Fruit fly (Drosophila melanogaster) whole organism, prepupa: ENCODE results near the gene CG5815.
A peak's percentile ranks its signal among the peaks of the same experiment; 100 is the strongest.

Experiments
- CG10631 ChIP-seq: fragments of 200-800 bp; sonication (Bioruptor generic); optimal IDR thresholded peaks from 2 replicates; lab custom pipeline; 2016; ENCODE audit warnings: missing biosample characterization, missing genetic modification characterization
- CG10669 ChIP-seq: fragments of 200-800 bp; sonication (Bioruptor generic); optimal IDR thresholded peaks from 3 replicates; lab custom pipeline; 2018; ENCODE audit warnings: missing biosample characterization, mild to moderate bottlenecking, missing genetic modification characterization, moderate library complexity
- CG11294 ChIP-seq: fragments of 200-800 bp; sonication (Bioruptor generic); IDR thresholded peaks from 2 replicates; pipeline ENCODE4 v1.3.6; 2022; ENCODE audit warnings: missing biosample characterization, missing genetic modification characterization
- CG11762 ChIP-seq: fragments of 200-800 bp; sonication (Bioruptor generic); optimal IDR thresholded peaks from 3 replicates; lab custom pipeline; 2016; ENCODE audit warnings: missing biosample characterization, missing genetic modification characterization; ENCODE audit not compliant: insufficient read depth
- CG1621 ChIP-seq: fragments of 200-800 bp; sonication (Bioruptor generic); optimal IDR thresholded peaks from 3 replicates; lab custom pipeline; 2018; ENCODE audit warnings: missing biosample characterization, mild to moderate bottlenecking, missing genetic modification characterization
- CG16779 ChIP-seq: fragments of 200-800 bp; sonication (Bioruptor generic); optimal IDR thresholded peaks from 3 replicates; lab custom pipeline; 2017; ENCODE audit warnings: missing biosample characterization, mild to moderate bottlenecking, missing genetic modification characterization
- CG3032 ChIP-seq: fragments of 200-800 bp; optimal IDR thresholded peaks from 2 replicates; lab custom pipeline; 2019; ENCODE audit warnings: missing biosample characterization, mild to moderate bottlenecking, missing genetic modification characterization, moderate library complexity
- CG31627 ChIP-seq: fragments of 200-800 bp; sonication (Bioruptor generic); optimal IDR thresholded peaks from 3 replicates; lab custom pipeline; 2016; ENCODE audit warnings: missing biosample characterization, missing genetic modification characterization
- CG34406 ChIP-seq: fragments of 200-800 bp; sonication (Bioruptor generic); optimal IDR thresholded peaks from 3 replicates; lab custom pipeline; 2016; ENCODE audit warnings: missing biosample characterization, missing genetic modification characterization
- CG3919 ChIP-seq: fragments of 200-800 bp; sonication (Bioruptor generic); optimal IDR thresholded peaks from 3 replicates; lab custom pipeline; 2016; ENCODE audit warnings: missing biosample characterization, missing genetic modification characterization
- CG4318 ChIP-seq: fragments of 200-800 bp; sonication (Bioruptor generic); optimal IDR thresholded peaks from 3 replicates; lab custom pipeline; 2017; ENCODE audit warnings: missing biosample characterization, mild to moderate bottlenecking, missing genetic modification characterization
- CG8119 ChIP-seq: fragments of 200-800 bp; sonication (Bioruptor generic); IDR thresholded peaks from 3 replicates; pipeline ENCODE4 v1.3.6; 2022; ENCODE audit warnings: missing biosample characterization, missing genetic modification characterization
- CG8319 ChIP-seq: fragments of 200-800 bp; sonication (Bioruptor generic); optimal IDR thresholded peaks from 3 replicates; lab custom pipeline; 2016; ENCODE audit warnings: missing biosample characterization, missing genetic modification characterization
- CG8632 ChIP-seq: fragments of 200-800 bp; sonication (Bioruptor generic); optimal IDR thresholded peaks from 3 replicates; lab custom pipeline; 2016; ENCODE audit warnings: missing biosample characterization, missing genetic modification characterization
- CG9139 ChIP-seq: fragments of 200-800 bp; sonication (Bioruptor generic); optimal IDR thresholded peaks from 3 replicates; lab custom pipeline; 2017; ENCODE audit warnings: missing biosample characterization, mild to moderate bottlenecking, missing genetic modification characterization
- Eip78C ChIP-seq: fragments of 200-800 bp; sonication (Bioruptor generic); peaks from one replicate; lab custom pipeline; 2016; ENCODE audit warnings: missing biosample characterization, missing genetic modification characterization
- Ets21C ChIP-seq: fragments of 200-800 bp; sonication (Bioruptor generic); optimal IDR thresholded peaks from 3 replicates; lab custom pipeline; 2016; ENCODE audit warnings: missing biosample characterization, missing genetic modification characterization
- Ets96B ChIP-seq: fragments of 200-800 bp; optimal IDR thresholded peaks from 2 replicates; lab custom pipeline; 2019; ENCODE audit warnings: missing biosample characterization, mild to moderate bottlenecking, missing genetic modification characterization, moderate library complexity
- Hr4 ChIP-seq: fragments of 200-800 bp; sonication (Bioruptor generic); optimal IDR thresholded peaks from 3 replicates; lab custom pipeline; 2016; ENCODE audit warnings: missing biosample characterization, missing genetic modification characterization
- Lpt ChIP-seq: fragments of 200-800 bp; sonication (Bioruptor generic); optimal IDR thresholded peaks from 3 replicates; lab custom pipeline; 2016; ENCODE audit warnings: missing biosample characterization, missing genetic modification characterization
- OdsH ChIP-seq: fragments of 200-800 bp; sonication (Bioruptor generic); optimal IDR thresholded peaks from 3 replicates; lab custom pipeline; 2016; ENCODE audit warnings: missing biosample characterization, missing genetic modification characterization
- Sox14 ChIP-seq: fragments of 200-800 bp; sonication (Bioruptor generic); optimal IDR thresholded peaks from 3 replicates; lab custom pipeline; 2016; ENCODE audit warnings: missing biosample characterization, missing genetic modification characterization
- achi ChIP-seq: fragments of 200-800 bp; sonication (Bioruptor generic); optimal IDR thresholded peaks from 3 replicates; lab custom pipeline; 2016; ENCODE audit warnings: missing biosample characterization, missing genetic modification characterization
- acj6 ChIP-seq: fragments of 200-800 bp; sonication (Bioruptor generic); optimal IDR thresholded peaks from 3 replicates; lab custom pipeline; 2016; ENCODE audit warnings: missing biosample characterization, missing genetic modification characterization
- dac ChIP-seq: fragments of 200-800 bp; sonication (Bioruptor generic); optimal IDR thresholded peaks from 2 replicates; lab custom pipeline; 2017; ENCODE audit warnings: missing biosample characterization, mild to moderate bottlenecking, missing genetic modification characterization
- dsx ChIP-seq: fragments of 200-800 bp; optimal IDR thresholded peaks from 3 replicates; lab custom pipeline; 2019; ENCODE audit warnings: missing biosample characterization, mild to moderate bottlenecking, missing genetic modification characterization, moderate library complexity; ENCODE audit not compliant: poor library complexity, severe bottlenecking
- eg ChIP-seq: fragments of 200-800 bp; sonication (Bioruptor generic); IDR thresholded peaks from 3 replicates; pipeline ENCODE4 v1.3.6; 2022; ENCODE audit warnings: missing biosample characterization, missing genetic modification characterization
- fd85E ChIP-seq: fragments of 200-800 bp; sonication (Bioruptor generic); optimal IDR thresholded peaks from 3 replicates; lab custom pipeline; 2016; ENCODE audit warnings: missing biosample characterization, missing genetic modification characterization
- lz ChIP-seq: fragments of 200-800 bp; sonication (Bioruptor generic); optimal IDR thresholded peaks from 3 replicates; lab custom pipeline; 2016; ENCODE audit warnings: missing biosample characterization, missing genetic modification characterization
- salr ChIP-seq, 2 experiments: fragments of 200-800 bp; sonication (Bioruptor generic); optimal IDR thresholded peaks; 3 replicates each; lab custom pipeline; 2016 to 2018; ENCODE audit warnings: missing biosample characterization in 2 of 2, missing genetic modification characterization in 2 of 2, mild to moderate bottlenecking in 1 of 2
- spab ChIP-seq: fragments of 200-800 bp; sonication (Bioruptor generic); optimal IDR thresholded peaks from 2 replicates; lab custom pipeline; 2017; ENCODE audit warnings: missing biosample characterization, mild to moderate bottlenecking, missing genetic modification characterization, missing genetic modification reagents
- ss ChIP-seq, 2 experiments: fragments of 200-800 bp; sonication (Bioruptor generic); optimal IDR thresholded peaks; 2 replicates in 1 of 2; 3 replicates in 1 of 2; lab custom pipeline; 2017 to 2018; ENCODE audit warnings: mild to moderate bottlenecking in 2 of 2, missing biosample characterization in 2 of 2, missing genetic modification characterization in 2 of 2, moderate library complexity in 1 of 2
- svp ChIP-seq: fragments of 200-800 bp; sonication (Bioruptor generic); peaks from one replicate; lab custom pipeline; 2016; ENCODE audit warnings: missing biosample characterization, missing genetic modification characterization
- topi ChIP-seq: fragments of 200-800 bp; sonication (Bioruptor generic); optimal IDR thresholded peaks from 3 replicates; lab custom pipeline; 2016; ENCODE audit warnings: missing biosample characterization, missing genetic modification characterization
- vri ChIP-seq: fragments of 200-800 bp; sonication (Bioruptor generic); optimal IDR thresholded peaks from 3 replicates; lab custom pipeline; 2016; ENCODE audit warnings: missing biosample characterization, mild to moderate bottlenecking, missing genetic modification characterization

CG5815 gene

DNA sequence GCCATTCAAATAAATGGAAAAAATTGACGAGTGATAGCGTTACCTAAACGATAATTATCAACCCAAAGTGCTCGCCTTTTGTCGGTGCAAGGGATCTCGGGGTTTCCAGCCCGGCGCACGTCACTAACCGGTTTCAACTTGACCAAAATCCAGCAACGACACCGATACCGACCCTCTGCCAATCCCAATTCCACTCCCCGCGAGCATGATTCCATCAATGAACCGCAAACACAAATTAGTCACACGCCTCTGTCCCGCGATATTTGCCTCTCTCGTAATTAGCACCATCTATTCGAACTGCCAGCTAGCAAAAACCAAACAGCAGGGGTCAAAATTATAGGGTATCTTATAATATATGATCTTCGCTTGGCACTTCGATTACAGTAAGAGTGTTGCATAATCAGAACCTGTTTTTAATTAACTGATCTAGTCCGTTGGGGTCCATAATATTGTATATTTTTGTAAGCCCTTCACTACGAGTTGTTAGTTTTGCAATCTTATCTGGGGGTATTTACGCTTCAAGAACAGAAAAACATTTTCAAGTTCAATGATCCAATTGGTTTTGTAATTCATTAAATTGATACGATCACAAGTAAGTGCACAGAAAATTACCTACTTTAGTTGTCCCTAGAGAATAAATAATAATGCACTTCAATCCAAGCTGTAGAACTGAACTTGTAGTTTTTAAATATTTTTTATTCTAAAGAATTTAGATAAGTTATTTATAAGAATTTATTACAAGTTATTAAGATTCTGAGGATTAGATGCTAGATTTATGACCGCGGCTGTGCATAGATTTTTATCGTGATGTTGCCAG, 40.9 kb downstream of the CG5815 start (continued):
- TF ChIP-seq CG9139 (GFP tag; lab: Kevin White, UChicago) (no peak), topi (no peak), dsx (GFP tag; lab: Kevin White, UChicago) (no peak), vri (GFP tag; lab: Kevin White, UChicago) (peak; percentile 35), CG4318 (GFP tag; lab: Kevin White, UChicago) (peak; percentile 28), spab (GFP tag; lab: Kevin White, UChicago) (peak; percentile 26), CG11762 (GFP tag; lab: Kevin White, UChicago) (no peak), Ets96B (tag; lab: Kevin White, UChicago) (peak; percentile 10), CG8119 (GFP tag; lab: Robert Waterston, UW) (peak; percentile 38; the same call in 1 of the 3 replicates), dac (GFP tag; lab: Kevin White, UChicago) (no peak), OdsH (peak; percentile 29), Hr4 (GFP tag; lab: Kevin White, UChicago) (peak; percentile 42), eg (no peak), CG8319 (GFP tag; lab: Kevin White, UChicago) (no peak), salr (GFP tag; optimal IDR thresholded peaks at IDR 0.05; lab: Kevin White, UChicago) (peak in 1 of 2 experiments; percentile 63), CG10631 (GFP tag; lab: Kevin White, UChicago) (peak; percentile 29), acj6 (GFP tag; lab: Kevin White, UChicago) (peak; percentile 20), Ets21C (GFP tag; lab: Kevin White, UChicago) (no peak)

DNA sequence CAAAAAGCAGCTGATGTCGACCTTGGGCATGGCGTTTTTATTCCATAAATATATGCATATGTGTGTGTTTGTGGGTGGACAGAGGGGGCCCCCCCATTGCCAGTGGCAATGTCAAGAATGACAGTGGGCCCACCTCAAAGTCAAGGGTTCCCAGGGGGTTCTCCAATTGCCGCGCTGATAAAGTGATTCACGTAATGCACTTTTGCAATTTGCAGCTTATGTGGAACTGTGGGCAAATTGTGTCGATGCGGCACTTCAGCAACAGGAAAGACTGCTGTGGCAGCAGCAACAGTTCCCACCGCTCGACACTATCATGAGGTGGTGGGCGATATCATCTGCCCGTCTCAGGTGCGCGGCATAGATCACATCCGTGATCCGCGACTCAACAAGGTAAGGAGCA, 41.6 kb downstream of the CG5815 start:
- TF ChIP-seq CG8119 (GFP tag; lab: Robert Waterston, UW) = no peak
- TF ChIP-seq lz (GFP tag; lab: Kevin White, UChicago) = no peak
- TF ChIP-seq CG16779 (tag; lab: Kevin White, UChicago) = no peak
- no peak for TF ChIP-seq svp (GFP tag; lab: Kevin White, UChicago)
- TF ChIP-seq Sox14 (GFP tag; lab: Kevin White, UChicago) = no peak
- TF ChIP-seq CG8319 (GFP tag; lab: Kevin White, UChicago) = no peak
- TF ChIP-seq fd85E (GFP tag; lab: Kevin White, UChicago) = no peak
- no peak for TF ChIP-seq CG3919
- no peak for TF ChIP-seq CG31627 (GFP tag; lab: Kevin White, UChicago)
- TF ChIP-seq CG34406 = no peak
- no peak for TF ChIP-seq CG11294 (GFP tag; lab: Robert Waterston, UW)
- no peak for TF ChIP-seq salr (GFP tag; optimal IDR thresholded peaks at IDR 0.05; lab: Kevin White, UChicago)
- TF ChIP-seq Lpt = no peak

DNA sequence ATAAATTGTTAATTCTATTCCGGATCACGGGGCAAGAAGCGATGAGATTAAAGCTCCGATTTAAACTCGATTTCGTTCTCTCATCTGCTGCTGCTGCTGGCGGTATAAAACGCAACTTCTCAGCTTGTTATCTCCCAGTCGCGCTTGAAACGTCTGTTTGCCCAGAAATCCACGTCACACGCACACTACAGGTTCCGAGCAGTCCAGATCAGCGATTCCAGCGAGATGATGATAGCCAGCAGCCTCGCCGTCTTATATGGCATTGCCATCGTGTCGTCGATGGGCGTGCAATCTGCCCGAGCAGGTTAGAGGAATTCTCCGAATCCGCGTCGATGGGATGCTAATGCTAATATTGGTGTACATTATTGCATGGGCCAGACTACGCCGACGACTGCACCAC, 45.4 kb downstream of the CG5815 start, which contains the start of gene grass:
Gene grass, plus strand, starts transcription at position 135 of the 400 bp plus-strand sequence.
- peak; percentile 86 for TF ChIP-seq svp (GFP tag; lab: Kevin White, UChicago)
- peak; percentile 5 for TF ChIP-seq Eip78C (GFP tag; lab: Kevin White, UChicago)
- TF ChIP-seq CG1621 = peak; percentile 30
- TF ChIP-seq CG3032 = no peak
- no peak for TF ChIP-seq dac (GFP tag; lab: Kevin White, UChicago)
- no peak for TF ChIP-seq CG10669 (GFP tag; lab: Kevin White, UChicago)
- TF ChIP-seq, all 60 proteins: peak for 3

DNA sequence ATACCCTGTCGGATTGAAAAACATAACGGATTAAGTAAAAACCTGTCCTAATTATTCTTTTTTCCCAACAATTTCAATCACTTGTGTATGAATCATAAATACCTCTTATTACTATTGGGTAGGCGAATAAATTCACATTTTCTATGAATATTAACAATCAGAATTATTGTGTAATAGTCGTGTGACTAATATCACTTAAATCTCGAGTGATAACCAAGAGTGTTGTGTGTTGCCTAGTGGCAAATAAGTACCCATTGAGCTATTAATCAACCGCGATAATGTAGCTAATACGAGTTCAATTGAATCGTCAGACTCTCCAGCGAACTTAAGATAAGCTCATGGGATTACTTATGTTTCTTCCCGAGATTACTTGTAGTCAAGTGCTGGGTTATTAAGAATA, 47.5 kb downstream of the CG5815 start:
- TF ChIP-seq OdsH = no peak
- TF ChIP-seq CG8632 (GFP tag; lab: Kevin White, UChicago) = no peak
- no peak for TF ChIP-seq ss (GFP tag; optimal IDR thresholded peaks at IDR 0.05; lab: Kevin White, UChicago)
- no peak for TF ChIP-seq fd85E (GFP tag; lab: Kevin White, UChicago)
- no peak for TF ChIP-seq eg
- no peak for TF ChIP-seq achi (GFP tag; lab: Kevin White, UChicago)
